Worm (Caenorhabditis elegans) whole organism, L4/young adult: ENCODE results near the gene K09F6.10.

ENCODE experiments used
- W03F9.2 ChIP-seq: fragments of 150-350 bp; optimal IDR thresholded peaks from 2 replicates; lab custom pipeline; 2014; ENCODE audit warnings: missing biosample characterization, missing genetic modification characterization
- dao-5 ChIP-seq: sonication (generic microtip); optimal IDR thresholded peaks from 2 replicates; lab custom pipeline; 2016; ENCODE audit warnings: missing genotype, missing genetic modification characterization, moderate library complexity, missing compliant biosample characterization
- him-1 ChIP-seq: sonication (generic microtip); optimal IDR thresholded peaks from 2 replicates; lab custom pipeline; 2016; ENCODE audit warnings: missing genotype, missing genetic modification reagents, missing genetic modification characterization, missing compliant biosample characterization

- no peak for TF ChIP-seq W03F9.2 (tag; lab: Kevin White, UChicago)
- TF ChIP-seq him-1 (tag; lab: Kevin White, UChicago): no peak
- TF ChIP-seq dao-5 (tag; lab: Kevin White, UChicago): no peak
Observed at ce11 chrII:2273750-2274149, 14.9 kb downstream of the K09F6.10 start.
